Worm (Caenorhabditis elegans) whole organism, young adult: ENCODE results near the gene egrh-1.

Experiments used
- F39B2.1 ChIP-seq: fragments of 200-800 bp; sonication (Bioruptor generic); IDR thresholded peaks from 2 replicates; pipeline ENCODE4 v1.3.6; 2022; ENCODE audit warnings: missing genetic modification reagents, missing genetic modification characterization, missing compliant biosample characterization
- Y95B8A.8 ChIP-seq: fragments of 200-800 bp; sonication (Bioruptor generic); IDR thresholded peaks from 2 replicates; pipeline ENCODE4 v1.3.6; 2022; ENCODE audit warnings: missing genetic modification reagents, missing genetic modification characterization, missing compliant biosample characterization
- ama-1 ChIP-seq, 3 experiments: fragments of 150-350 bp in 1 of 3; sonication (generic microtip) in 2 of 3; optimal IDR thresholded peaks; 2 replicates each; lab custom pipeline; 2014 to 2018; ENCODE audit warnings: missing biosample characterization in 2 of 3, missing genetic modification characterization in 2 of 3, missing genetic modification reagents in 2 of 3
- nfya-2 ChIP-seq: fragments of 200-800 bp; sonication (Bioruptor generic); IDR thresholded peaks from 2 replicates; pipeline ENCODE4 v1.3.6; 2022; ENCODE audit warnings: missing genetic modification reagents, missing genetic modification characterization, missing compliant biosample characterization
- sdz-38 ChIP-seq: sonication (generic microtip); optimal IDR thresholded peaks from 2 replicates; lab custom pipeline; 2016; ENCODE audit warnings: missing genotype, missing genetic modification characterization, missing compliant biosample characterization

- TF ChIP-seq sdz-38 (tag; lab: Kevin White, UChicago), result no peak
- TF ChIP-seq ama-1 (optimal IDR thresholded peaks at IDR 0.05; lab: Kevin White, UChicago), result no peak
- no peak for TF ChIP-seq ama-1 (GFP tag; optimal IDR thresholded peaks at IDR 0.05; lab: Kevin White, UChicago)
- TF ChIP-seq Y95B8A.8 (GFP tag; lab: Robert Waterston, UW), result no peak
- no peak for TF ChIP-seq nfya-2 (GFP tag; lab: Robert Waterston, UW)
- no peak for TF ChIP-seq F39B2.1 (GFP tag; lab: Robert Waterston, UW)
These were observed 35.0 kb upstream of the egrh-1 start, which contains the start of gene atf-4 for ce11 chrX:14810718-14811117.
